Worm (Caenorhabditis elegans) whole organism, L4 larva: ENCODE data around the gene F19C7.8.

ENCODE experiments used
- F10B5.3 ChIP-seq: sonication (generic microtip); optimal IDR thresholded peaks from 2 replicates; lab custom pipeline; 2016; ENCODE audit warnings: mild to moderate bottlenecking, missing genetic modification characterization, missing compliant biosample characterization
- F26F4.8 ChIP-seq: fragments of 200-800 bp; sonication (Bioruptor generic); conservative IDR thresholded peaks from 2 replicates; pipeline ENCODE4 v1.3.6; 2022; ENCODE audit warnings: missing genetic modification characterization, missing compliant biosample characterization
- F44E2.7 ChIP-seq: fragments of 200-800 bp; sonication (Bioruptor generic); IDR thresholded peaks from 2 replicates; pipeline ENCODE4 v2.1.2; 2022; ENCODE audit warnings: missing genetic modification characterization, missing compliant biosample characterization
- F49E8.2 ChIP-seq: sonication (generic microtip); optimal IDR thresholded peaks from 2 replicates; lab custom pipeline; 2016; ENCODE audit warnings: missing compliant biosample characterization, mild to moderate bottlenecking, missing genetic modification characterization, borderline replicate concordance
- T26A8.4 ChIP-seq: fragments of 200-800 bp; sonication (Bioruptor generic); IDR thresholded peaks from 2 replicates; pipeline ENCODE4 v1.3.6; 2022; ENCODE audit warnings: missing genetic modification characterization, missing compliant biosample characterization
- Y48G9A.11 ChIP-seq: fragments of 200-800 bp; sonication (Bioruptor generic); IDR thresholded peaks from 2 replicates; pipeline ENCODE4 v1.3.6; 2022; ENCODE audit warnings: missing genetic modification reagents, missing genetic modification characterization, missing compliant biosample characterization
- Y5F2A.4 ChIP-seq: fragments of 200-800 bp; sonication (Bioruptor generic); optimal IDR thresholded peaks from 2 replicates; lab custom pipeline; 2018; ENCODE audit warnings: mild to moderate bottlenecking, missing genetic modification characterization, missing compliant biosample characterization
- aha-1 ChIP-seq: fragments of 150-350 bp; peaks from one replicate; lab custom pipeline; 2014; ENCODE audit warnings: missing biosample characterization, missing genetic modification characterization
- ama-1 ChIP-seq: fragments of 150-350 bp; optimal IDR thresholded peaks from 2 replicates; lab custom pipeline; 2014; ENCODE audit warnings: inconsistent platforms, mixed read lengths
- ceh-28 ChIP-seq: fragments of 150-350 bp; optimal IDR thresholded peaks from 2 replicates; lab custom pipeline; 2014; ENCODE audit warnings: missing biosample characterization, missing genetic modification reagents, missing genetic modification characterization
- ceh-32 ChIP-seq: sonication (generic microtip); optimal IDR thresholded peaks from 2 replicates; lab custom pipeline; 2016; ENCODE audit warnings: mild to moderate bottlenecking, missing genetic modification characterization, missing compliant biosample characterization; ENCODE audit not compliant: poor library complexity
- ceh-62 ChIP-seq: sonication (generic microtip); optimal IDR thresholded peaks from 2 replicates; lab custom pipeline; 2017; ENCODE audit warnings: missing biosample characterization, missing genetic modification characterization
- ceh-82 ChIP-seq: sonication (generic microtip); optimal IDR thresholded peaks from 2 replicates; lab custom pipeline; 2017; ENCODE audit warnings: missing biosample characterization, missing genetic modification characterization
- daf-16 ChIP-seq, 3 experiments: sonication (generic microtip); optimal IDR thresholded peaks; 2 replicates each; lab custom pipeline; 2016 to 2017; ENCODE audit warnings: missing genetic modification characterization in 3 of 3, missing genetic modification reagents in 3 of 3, mild to moderate bottlenecking in 2 of 3, missing compliant biosample characterization in 2 of 3, missing biosample characterization in 1 of 3, moderate library complexity in 1 of 3
- dmd-8 ChIP-seq: fragments of 200-800 bp; sonication (Bioruptor generic); IDR thresholded peaks from 2 replicates; pipeline ENCODE4 v1.3.6; 2022; ENCODE audit warnings: missing genetic modification characterization, missing compliant biosample characterization
- dpl-1 ChIP-seq: fragments of 150-350 bp; optimal IDR thresholded peaks from 2 replicates; lab custom pipeline; 2014; ENCODE audit warnings: missing biosample characterization, missing genetic modification reagents, missing genetic modification characterization
- dve-1 ChIP-seq: sonication (generic microtip); optimal IDR thresholded peaks from 2 replicates; lab custom pipeline; 2017; ENCODE audit warnings: antibody characterized with exemption, mild to moderate bottlenecking, missing genetic modification characterization, missing compliant biosample characterization; ENCODE audit not compliant: insufficient read depth
- egl-43 ChIP-seq: fragments of 200-800 bp; sonication (Bioruptor generic); IDR thresholded peaks from 2 replicates; pipeline ENCODE4 v1.3.6; 2022; ENCODE audit warnings: missing genetic modification reagents, missing genetic modification characterization, missing compliant biosample characterization
- gei-8 ChIP-seq: fragments of 200-800 bp; sonication (Bioruptor generic); optimal IDR thresholded peaks from 2 replicates; lab custom pipeline; 2018; ENCODE audit warnings: mild to moderate bottlenecking, missing genetic modification characterization, missing compliant biosample characterization
- lin-1 ChIP-seq: fragments of 200-800 bp; sonication (Bioruptor generic); IDR thresholded peaks from 2 replicates; pipeline ENCODE4 v1.3.6; 2022; ENCODE audit warnings: missing genetic modification reagents, missing genetic modification characterization, missing compliant biosample characterization
- lin-38 ChIP-seq: fragments of 200-800 bp; sonication (Bioruptor generic); IDR thresholded peaks from 2 replicates; pipeline ENCODE4 v1.3.6; 2022; ENCODE audit warnings: missing genetic modification reagents, missing genetic modification characterization, missing compliant biosample characterization
- lir-3 ChIP-seq: sonication (generic microtip); optimal IDR thresholded peaks from 2 replicates; lab custom pipeline; 2016; ENCODE audit warnings: mild to moderate bottlenecking, missing genetic modification characterization, missing compliant biosample characterization
- madf-5 ChIP-seq, 2 experiments: fragments of 200-800 bp; sonication (Bioruptor generic); IDR thresholded peaks; 2 replicates each; pipeline ENCODE4 v1.3.6; 2022; ENCODE audit warnings: missing compliant biosample characterization in 2 of 2, missing genetic modification characterization in 2 of 2
- mdl-1 ChIP-seq, 2 experiments: fragments of 150-350 bp in 1 of 2; sonication (generic microtip) in 1 of 2; optimal IDR thresholded peaks; 2 replicates each; lab custom pipeline; 2014 to 2017; ENCODE audit warnings: missing biosample characterization in 2 of 2, missing genetic modification characterization in 2 of 2
- mdt-29 ChIP-seq: fragments of 200-800 bp; sonication (Bioruptor generic); IDR thresholded peaks from 2 replicates; pipeline ENCODE4 v1.3.6; 2022; ENCODE audit warnings: missing genetic modification reagents, missing genetic modification characterization, missing compliant biosample characterization
- mxl-2 ChIP-seq: fragments of 200-800 bp; sonication (Bioruptor generic); conservative IDR thresholded peaks from 2 replicates; pipeline ENCODE4 v1.3.6; 2022; ENCODE audit warnings: missing genetic modification reagents, missing genetic modification characterization, missing compliant biosample characterization
- nhr-10 ChIP-seq: fragments of 150-350 bp; optimal IDR thresholded peaks from 2 replicates; lab custom pipeline; 2014; ENCODE audit warnings: missing biosample characterization, missing genetic modification characterization
- nhr-102 ChIP-seq: sonication (generic microtip); optimal IDR thresholded peaks from 2 replicates; lab custom pipeline; 2016; ENCODE audit warnings: mild to moderate bottlenecking, missing genetic modification characterization, moderate library complexity, missing compliant biosample characterization
- nhr-28 ChIP-seq: fragments of 150-350 bp; optimal IDR thresholded peaks from 2 replicates; lab custom pipeline; 2014; ENCODE audit warnings: missing biosample characterization, missing genetic modification characterization
- nhr-41 ChIP-seq: fragments of 200-800 bp; sonication (Bioruptor generic); IDR thresholded peaks from 2 replicates; pipeline ENCODE4 v1.3.6; 2022; ENCODE audit warnings: missing genetic modification reagents, missing genetic modification characterization, missing compliant biosample characterization
- nhr-48 ChIP-seq: sonication (generic microtip); optimal IDR thresholded peaks from 2 replicates; lab custom pipeline; 2016; ENCODE audit warnings: mild to moderate bottlenecking, missing genetic modification characterization, missing compliant biosample characterization
- nhr-6 ChIP-seq: fragments of 150-350 bp; optimal IDR thresholded peaks from 2 replicates; lab custom pipeline; 2014; ENCODE audit warnings: missing biosample characterization, missing genetic modification characterization
- nhr-77 ChIP-seq: fragments of 150-350 bp; optimal IDR thresholded peaks from 2 replicates; lab custom pipeline; 2014; ENCODE audit warnings: missing biosample characterization, missing genetic modification characterization
- pha-4 ChIP-seq, 2 experiments: fragments of 150-350 bp in 1 of 2; fragments of 200-800 bp in 1 of 2; sonication (Bioruptor generic) in 1 of 2; IDR thresholded peaks in 1 of 2; optimal IDR thresholded peaks in 1 of 2; 2 replicates each; pipeline versions ENCODE4 v1.3.6 to Lab custom; 2014 to 2022; ENCODE audit warnings: missing genetic modification characterization in 2 of 2, missing genetic modification reagents in 2 of 2, missing biosample characterization in 1 of 2, missing compliant biosample characterization in 1 of 2
- set-16 ChIP-seq: fragments of 200-800 bp; sonication (Bioruptor generic); IDR thresholded peaks from 2 replicates; pipeline ENCODE4 v1.3.6; 2022; ENCODE audit warnings: missing genetic modification reagents, missing genetic modification characterization, missing compliant biosample characterization
- snpc-1.2 ChIP-seq: fragments of 200-800 bp; sonication (Bioruptor generic); IDR thresholded peaks from 2 replicates; pipeline ENCODE4 v1.3.6; 2022; ENCODE audit warnings: missing genetic modification reagents, missing genetic modification characterization, missing compliant biosample characterization
- spr-1 ChIP-seq: sonication (generic microtip); optimal IDR thresholded peaks from 2 replicates; lab custom pipeline; 2016; ENCODE audit warnings: mild to moderate bottlenecking, missing genetic modification characterization, missing compliant biosample characterization
- tra-1 ChIP-seq: fragments of 200-800 bp; sonication (Bioruptor generic); IDR thresholded peaks from 2 replicates; pipeline ENCODE4 v1.3.6; 2022; ENCODE audit warnings: missing genetic modification reagents, missing genetic modification characterization, missing compliant biosample characterization
- vab-7 ChIP-seq: fragments of 200-800 bp; sonication (Bioruptor generic); IDR thresholded peaks from 2 replicates; pipeline ENCODE4 v1.3.6; 2022; ENCODE audit warnings: missing genetic modification reagents, missing genetic modification characterization, missing compliant biosample characterization
- zfp-2 ChIP-seq: sonication (generic microtip); optimal IDR thresholded peaks from 2 replicates; lab custom pipeline; 2016; ENCODE audit warnings: mild to moderate bottlenecking, missing genetic modification characterization, missing compliant biosample characterization
- zfp-3 ChIP-seq: fragments of 200-800 bp; sonication (Bioruptor generic); conservative IDR thresholded peaks from 2 replicates; pipeline ENCODE4 v1.3.6; 2022; ENCODE audit warnings: missing genetic modification reagents, missing genetic modification characterization, missing compliant biosample characterization
- ztf-11 ChIP-seq: fragments of 150-350 bp; optimal IDR thresholded peaks from 2 replicates; lab custom pipeline; 2014; ENCODE audit warnings: missing biosample characterization, missing genetic modification characterization

Gene F19C7.8

DNA sequence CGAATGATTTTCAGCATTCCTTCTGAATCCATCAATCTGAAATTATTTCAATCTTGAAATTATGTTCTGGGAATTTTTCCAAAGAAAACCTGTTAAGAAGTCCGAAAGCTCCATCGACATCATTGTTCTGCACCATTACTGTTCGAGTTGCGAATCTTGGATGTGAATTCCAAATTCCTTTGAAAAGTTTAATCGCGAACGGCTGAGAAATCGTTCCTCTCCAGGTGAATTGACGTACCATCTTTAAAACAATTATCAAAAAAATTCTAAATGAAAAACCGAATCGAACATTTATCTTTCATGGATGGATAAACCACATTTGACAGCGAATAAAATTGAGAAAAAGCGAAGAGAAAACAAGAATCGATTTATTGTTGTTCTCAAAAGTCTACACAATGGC lies 21.4 kb upstream of the F19C7.8 start, which contains the start of gene mrps-21:
Gene mrps-21 (minus strand): TSS at position 241 of the 400 bp plus-strand sequence.
- TF ChIP-seq dve-1 (tag; lab: Kevin White, UChicago): peak; percentile 19
- TF ChIP-seq ceh-62 (tag; lab: Kevin White, UChicago): no peak
- TF ChIP-seq gei-8: no peak
- peak; percentile 10 for TF ChIP-seq F49E8.2 (tag; lab: Kevin White, UChicago)
- TF ChIP-seq mdl-1 (tag; optimal IDR thresholded peaks at IDR 0.05; lab: Kevin White, UChicago): no peak
- TF ChIP-seq lir-3 (tag; lab: Kevin White, UChicago): no peak
- TF ChIP-seq daf-16 (GFP tag; optimal IDR thresholded peaks at IDR 0.05; lab: Kevin White, UChicago): no peak
- peak; percentile 9 for TF ChIP-seq daf-16 (tag; optimal IDR thresholded peaks at IDR 0.05; lab: Kevin White, UChicago)
- TF ChIP-seq ama-1 (lab: Kevin White, UChicago): peak; percentile 77

ce11 chrIV:4658702-4659101 lies 20.8 kb upstream of the F19C7.8 start:
- peak; percentile 81 for TF ChIP-seq set-16 (GFP tag; lab: Robert Waterston, UW)
- peak; percentile 49; the same call in 1 of the 2 replicates for TF ChIP-seq egl-43 (GFP tag; lab: Robert Waterston, UW)
- peak; percentile 30; the same call in 1 of the 2 replicates for TF ChIP-seq lin-38 (GFP tag; lab: Robert Waterston, UW)
- peak; percentile 26; the same call in 1 of the 2 replicates for TF ChIP-seq snpc-1.2
- TF ChIP-seq Y48G9A.11 (GFP tag; lab: Robert Waterston, UW): 0 out of 2 replicates have a peak, but pooled peaks have one; percentile 22

ce11 chrIV:4657874-4658273 lies 20.0 kb upstream of the F19C7.8 start, which contains the start of gene col-111:
col-111 (minus strand) TSS chrIV:4657974.
- TF ChIP-seq F26F4.8 (GFP tag; lab: Robert Waterston, UW) (no peak), dmd-8 (no peak), nhr-48 (tag; lab: Kevin White, UChicago) (no peak), nhr-41 (GFP tag; lab: Robert Waterston, UW) (no peak), Y5F2A.4 (GFP tag; lab: Kevin White, UChicago) (no peak), ama-1 (lab: Kevin White, UChicago) (no peak), F49E8.2 (tag; lab: Kevin White, UChicago) (no peak), F44E2.7 (no peak), vab-7 (GFP tag; lab: Robert Waterston, UW) (no peak), nhr-102 (tag; lab: Kevin White, UChicago) (no peak), nhr-28 (tag; lab: Kevin White, UChicago) (no peak), dpl-1 (GFP tag; lab: Kevin White, UChicago) (no peak), tra-1 (GFP tag; lab: Robert Waterston, UW) (no peak), ceh-32 (tag; lab: Kevin White, UChicago) (no peak), zfp-2 (tag; lab: Kevin White, UChicago) (no peak)
- TF ChIP-seq, all 104 proteins: peak for 0

DNA sequence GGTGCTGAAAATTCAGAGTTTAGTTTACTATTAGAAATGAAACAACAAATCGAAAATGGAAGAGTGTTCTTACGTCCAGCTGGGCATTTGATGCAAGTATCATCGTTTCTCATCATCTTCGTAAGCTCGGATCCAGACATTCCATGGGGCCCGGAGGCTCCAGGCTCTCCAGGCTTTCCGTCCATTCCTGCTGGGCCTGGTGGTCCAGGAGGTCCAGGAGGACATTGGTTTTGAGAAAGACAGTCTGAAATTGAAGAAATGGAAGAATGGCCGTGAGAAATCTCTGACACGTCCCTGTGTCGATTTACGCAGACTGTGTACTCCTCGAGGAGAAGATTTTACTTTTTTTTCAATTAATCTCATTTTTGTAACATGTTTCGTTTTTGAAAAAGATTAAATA lies 18.5 kb upstream of the F19C7.8 start:
- no peak for TF ChIP-seq nhr-77 (tag; lab: Kevin White, UChicago)
- TF ChIP-seq T26A8.4: peak; percentile 53; the same call in 1 of the 2 replicates
- TF ChIP-seq, all 104 proteins: peak for 1

- TF ChIP-seq nhr-77 (tag; lab: Kevin White, UChicago): no peak
- no peak for TF ChIP-seq nhr-28 (tag; lab: Kevin White, UChicago)
- 0 out of 2 replicates have a peak, but pooled peaks have one; percentile 16 for TF ChIP-seq F44E2.7
- no peak for TF ChIP-seq aha-1 (tag; lab: Kevin White, UChicago)
- no peak for TF ChIP-seq mdt-29
- TF ChIP-seq ama-1 (lab: Kevin White, UChicago): no peak
- TF ChIP-seq zfp-3 (GFP tag; lab: Robert Waterston, UW): no peak
- TF ChIP-seq lin-1 (GFP tag; lab: Robert Waterston, UW): no peak
- peak; percentile 98 for TF ChIP-seq set-16 (GFP tag; lab: Robert Waterston, UW)
- TF ChIP-seq nhr-10 (tag; lab: Kevin White, UChicago): no peak
- TF ChIP-seq F10B5.3: no peak
- TF ChIP-seq snpc-1.2: no peak
- no peak for TF ChIP-seq lin-38 (GFP tag; lab: Robert Waterston, UW)
- TF ChIP-seq spr-1 (tag; lab: Kevin White, UChicago): no peak
- no peak for TF ChIP-seq ztf-11 (tag; lab: Kevin White, UChicago)
- 0 out of 4 replicates have a peak, but pooled peaks of 1 of the 2 experiments have one; percentile 66 for TF ChIP-seq madf-5 (GFP tag; IDR thresholded peaks at IDR 0.05; lab: Robert Waterston, UW)
- TF ChIP-seq ceh-82 (tag; lab: Kevin White, UChicago): no peak
- no peak for TF ChIP-seq nhr-6
- TF ChIP-seq pha-4 (GFP tag; IDR thresholded peaks at IDR 0.05; lab: Robert Waterston, UW): no peak
- no peak for TF ChIP-seq pha-4 (tag; optimal IDR thresholded peaks at IDR 0.05; lab: Kevin White, UChicago)
- TF ChIP-seq ceh-28: no peak
- no peak for TF ChIP-seq mxl-2 (GFP tag; lab: Robert Waterston, UW)
Measured at ce11 chrIV:4655979-4656378, 18.1 kb upstream of the F19C7.8 start.
